Worm (Caenorhabditis elegans): ENCODE measurements around the gene ZC513.3.

The ZC513.3 gene

DNA sequence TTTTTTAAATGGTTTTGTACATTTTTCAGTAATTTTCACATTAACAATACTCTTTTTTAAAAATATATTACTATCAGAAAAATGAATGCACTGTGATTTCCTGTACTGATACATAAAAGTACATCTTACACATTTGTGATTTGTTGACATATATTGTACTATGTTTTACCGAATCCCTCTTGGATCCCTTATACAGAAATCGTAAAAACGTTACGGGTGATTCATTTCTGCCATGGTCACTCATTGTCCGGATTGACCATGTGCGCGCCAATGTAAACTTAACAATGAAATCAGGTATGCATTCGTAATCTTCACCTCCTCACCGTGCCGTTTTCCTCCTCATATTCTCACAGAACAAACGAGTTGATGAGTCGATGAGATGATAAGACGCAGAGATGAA, 7.3 kb downstream of the ZC513.3 start, which contains the start of gene ZC513.2:
ZC513.2 (plus strand) TSS at position 301 of the 400 bp plus-strand sequence.
- TF ChIP-seq flh-1 (GFP tag; optimal IDR thresholded peaks at IDR 0.05) = no peak
- no peak for TF ChIP-seq ces-1 (GFP tag; optimal IDR thresholded peaks at IDR 0.05)
- TF ChIP-seq hlh-1 (tag; optimal IDR thresholded peaks at IDR 0.05) = no peak
- no peak for TF ChIP-seq cnd-1 (tag; optimal IDR thresholded peaks at IDR 0.05)
- no peak for TF ChIP-seq nhr-76 (tag; optimal IDR thresholded peaks at IDR 0.05)
- TF ChIP-seq zip-8 (tag; optimal IDR thresholded peaks at IDR 0.05) = no peak
- no peak for TF ChIP-seq unc-39 (tag; optimal IDR thresholded peaks at IDR 0.05)
- no peak for TF ChIP-seq nhr-237 (tag; optimal IDR thresholded peaks at IDR 0.05)
- TF ChIP-seq snpc-4 (tag; optimal IDR thresholded peaks at IDR 0.05) = no peak
- no peak for TF ChIP-seq blmp-1 (tag; optimal IDR thresholded peaks at IDR 0.05)

DNA sequence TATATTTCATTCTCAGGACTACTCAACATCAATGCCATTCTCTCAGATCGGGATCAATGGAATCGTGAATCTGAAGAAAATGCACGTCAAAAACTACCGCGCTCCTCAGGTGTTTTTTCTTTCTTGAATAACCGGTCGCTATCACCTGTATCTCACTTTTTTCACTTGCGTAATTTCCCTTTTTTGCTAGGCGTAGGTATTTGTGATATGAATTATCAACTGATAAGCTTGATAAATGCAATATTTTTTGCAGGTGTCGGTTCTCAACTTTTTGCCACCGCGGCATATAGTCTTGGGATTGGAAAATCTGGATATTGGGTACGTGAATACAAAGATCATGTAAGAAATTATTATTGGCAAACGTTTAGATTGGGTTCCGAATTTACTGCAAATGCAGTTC, 8.4 kb downstream of the ZC513.3 start:
- TF ChIP-seq zip-8 (tag; optimal IDR thresholded peaks at IDR 0.05) = no peak
- no peak for TF ChIP-seq blmp-1 (tag; optimal IDR thresholded peaks at IDR 0.05)
- no peak for TF ChIP-seq ceh-39 (tag; optimal IDR thresholded peaks at IDR 0.05)
- TF ChIP-seq nhr-12 (tag; optimal IDR thresholded peaks at IDR 0.05) = no peak
- no peak for TF ChIP-seq lsy-2 (tag; optimal IDR thresholded peaks at IDR 0.05)
- TF ChIP-seq lin-32 (GFP tag; optimal IDR thresholded peaks at IDR 0.05) = no peak
- TF ChIP-seq ceh-83 (GFP tag; optimal IDR thresholded peaks at IDR 0.05) = no peak
- no peak for TF ChIP-seq mep-1 (tag; optimal IDR thresholded peaks at IDR 0.05)
- no peak for TF ChIP-seq lin-13 (tag; optimal IDR thresholded peaks at IDR 0.05)
- TF ChIP-seq sem-2 (GFP tag; optimal IDR thresholded peaks at IDR 0.05) = no peak
- no peak for TF ChIP-seq unc-62 (GFP tag; optimal IDR thresholded peaks at IDR 0.05)
- TF ChIP-seq unc-120 (tag; optimal IDR thresholded peaks at IDR 0.05; ENCODE audit: poor library complexity, severe bottlenecking) = no peak
- TF ChIP-seq mls-2 (tag; optimal IDR thresholded peaks at IDR 0.05) = no peak
- TF ChIP-seq pha-4 (tag; optimal IDR thresholded peaks at IDR 0.05) = no peak
- no peak for TF ChIP-seq elt-1 (tag; optimal IDR thresholded peaks at IDR 0.05; ENCODE audit: borderline replicate concordance, insufficient read depth)
- no peak for TF ChIP-seq elt-3 (tag; optimal IDR thresholded peaks at IDR 0.05)
- TF ChIP-seq bed-3 (GFP tag; optimal IDR thresholded peaks at IDR 0.05) = no peak
- no peak for TF ChIP-seq ham-2 (GFP tag; optimal IDR thresholded peaks at IDR 0.05)
- no peak for TF ChIP-seq tbx-8 (GFP tag; optimal IDR thresholded peaks at IDR 0.05)
- TF ChIP-seq flh-1 (GFP tag; optimal IDR thresholded peaks at IDR 0.05) = no peak

DNA sequence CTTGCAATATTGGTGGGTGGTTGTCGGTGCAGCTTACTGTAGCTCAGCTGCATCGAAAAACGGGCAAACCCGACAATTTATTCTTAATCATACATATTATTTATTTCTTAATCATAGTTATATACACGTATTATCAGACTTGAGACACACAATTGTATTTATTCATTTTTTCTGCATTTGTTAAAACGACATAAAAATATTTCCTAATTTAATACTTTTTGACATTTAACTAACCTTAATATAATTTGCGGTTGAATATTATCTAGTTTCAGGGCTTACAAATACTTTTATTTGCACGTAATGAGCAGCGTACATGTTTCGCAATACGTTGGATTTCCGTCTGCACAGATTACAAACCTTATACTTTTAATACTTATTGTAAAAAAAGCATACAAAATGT, 11.6 kb downstream of the ZC513.3 start, which contains the start of gene str-138:
str-138 (plus strand) TSS at position 301 of the 400 bp plus-strand sequence.
- TF ChIP-seq nhr-237 (tag; optimal IDR thresholded peaks at IDR 0.05) (no peak), M03D4.4 (tag; optimal IDR thresholded peaks at IDR 0.05) (no peak), mab-5 (tag; optimal IDR thresholded peaks at IDR 0.05) (no peak), elt-3 (tag; optimal IDR thresholded peaks at IDR 0.05) (no peak), cnd-1 (tag; optimal IDR thresholded peaks at IDR 0.05) (no peak), nhr-12 (tag; optimal IDR thresholded peaks at IDR 0.05) (no peak), mep-1 (tag; optimal IDR thresholded peaks at IDR 0.05) (no peak), flh-1 (GFP tag; optimal IDR thresholded peaks at IDR 0.05) (no peak)

DNA sequence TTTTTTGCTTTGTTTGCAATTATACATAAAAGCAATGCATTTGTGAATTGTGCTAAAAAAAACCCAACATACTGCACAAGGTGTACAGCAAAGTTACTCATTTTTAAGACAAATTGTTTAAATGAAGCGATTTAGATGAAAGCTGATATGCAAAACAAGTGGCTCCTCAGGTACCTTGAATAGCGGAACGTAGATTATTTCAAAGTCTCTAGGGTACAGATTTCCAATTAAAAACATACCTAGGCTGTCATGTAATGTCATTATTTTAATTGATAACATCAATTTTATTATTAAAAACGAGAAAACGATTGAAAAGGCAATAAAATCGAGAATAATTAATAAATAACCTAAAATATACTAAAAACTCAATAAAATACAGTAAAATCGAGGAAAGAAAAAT, 15.3 kb downstream of the ZC513.3 start, which contains the start of gene str-139:
str-139 (minus strand) TSS at position 101 of the 400 bp plus-strand sequence.
- TF ChIP-seq snpc-4 (tag; optimal IDR thresholded peaks at IDR 0.05) (no peak), ham-2 (GFP tag; optimal IDR thresholded peaks at IDR 0.05) (no peak), unc-39 (tag; optimal IDR thresholded peaks at IDR 0.05) (no peak), ztf-11 (tag; optimal IDR thresholded peaks at IDR 0.05) (no peak), ceh-39 (tag; optimal IDR thresholded peaks at IDR 0.05) (no peak), pha-4 (tag; optimal IDR thresholded peaks at IDR 0.05) (no peak)

DNA sequence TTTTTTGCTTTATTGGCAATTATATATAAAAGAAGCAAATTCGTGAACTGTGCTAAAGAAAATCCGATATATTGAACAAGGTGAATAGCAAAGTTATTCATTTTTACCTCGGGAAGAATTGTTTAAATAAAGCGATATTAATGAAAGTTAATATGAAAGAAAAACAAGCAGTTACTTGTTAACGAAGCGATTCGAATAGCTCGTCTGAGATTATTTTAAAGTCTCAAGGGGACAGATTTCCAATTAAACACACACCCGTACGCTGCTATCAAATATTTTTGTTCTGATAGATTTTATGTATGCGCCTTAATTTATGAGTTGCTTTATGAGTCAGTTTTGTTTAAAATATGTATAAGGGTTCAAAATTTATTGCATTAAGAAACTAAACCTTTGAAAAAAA, 21.0 kb downstream of the ZC513.3 start, which contains the start of gene str-140:
str-140 (minus strand) TSS at position 101 of the 400 bp plus-strand sequence.
- TF ChIP-seq lin-13 (tag; optimal IDR thresholded peaks at IDR 0.05) (no peak), nhr-2 (tag; optimal IDR thresholded peaks at IDR 0.05) (no peak)

DNA sequence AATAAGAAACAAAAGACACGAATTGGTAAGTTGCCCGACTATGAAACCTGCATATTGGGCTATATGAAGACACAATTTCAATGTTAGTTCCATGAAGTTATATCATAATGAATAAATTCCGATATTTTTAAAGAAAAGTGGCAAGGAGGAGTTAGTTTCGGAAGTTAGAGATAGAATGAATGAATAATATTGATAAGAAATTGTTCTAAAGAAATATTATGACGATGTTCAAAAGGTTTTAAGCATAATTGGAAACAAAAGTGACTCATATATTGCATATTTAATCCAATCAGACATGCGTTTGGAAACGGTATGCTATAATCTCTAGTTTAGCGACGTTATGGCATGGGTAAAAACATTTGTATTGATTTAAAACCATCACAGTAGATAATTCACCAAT, 22.8 kb downstream of the ZC513.3 start, which contains the start of gene str-143:
str-143 (minus strand) TSS at position 101 of the 400 bp plus-strand sequence.
- TF ChIP-seq blmp-1 (tag; optimal IDR thresholded peaks at IDR 0.05) (no peak), sem-2 (GFP tag; optimal IDR thresholded peaks at IDR 0.05) (no peak), nhr-28 (tag; optimal IDR thresholded peaks at IDR 0.05) (no peak), sptf-1 (tag; optimal IDR thresholded peaks at IDR 0.05) (no peak), cnd-1 (tag; optimal IDR thresholded peaks at IDR 0.05) (no peak), pha-4 (tag; optimal IDR thresholded peaks at IDR 0.05) (no peak), flh-1 (GFP tag; optimal IDR thresholded peaks at IDR 0.05) (no peak)

Measured in whole organism, mixed stage, embryonic.